Worm (Caenorhabditis elegans): Measurements from ENCODE around the gene ZK899.1.

ce11 chrX:9403622-9404255 lies 42.7 kb upstream of the ZK899.1 start:
- no peak for TF ChIP-seq nhr-77 (tag; optimal IDR thresholded peaks at IDR 0.05)
- TF ChIP-seq ama-1 (optimal IDR thresholded peaks at IDR 0.05) = no peak
- no peak for TF ChIP-seq ztf-4 (tag; optimal IDR thresholded peaks at IDR 0.05)
- TF ChIP-seq pqm-1 (tag; optimal IDR thresholded peaks at IDR 0.05) = no peak
- TF ChIP-seq nhr-25 (tag; optimal IDR thresholded peaks at IDR 0.05) = peak; percentile 90
- TF ChIP-seq egl-27 (tag; optimal IDR thresholded peaks at IDR 0.05) = no peak
- no peak for TF ChIP-seq pha-4 (tag; optimal IDR thresholded peaks at IDR 0.05)
- no peak for TF ChIP-seq lin-39 (tag; optimal IDR thresholded peaks at IDR 0.05)
- no peak for TF ChIP-seq snpc-4 (tag; optimal IDR thresholded peaks at IDR 0.05)
- no peak for TF ChIP-seq nhr-28 (tag; optimal IDR thresholded peaks at IDR 0.05)
- TF ChIP-seq ceh-16 (tag; optimal IDR thresholded peaks at IDR 0.05) = no peak
- TF ChIP-seq tbx-2 (tag; optimal IDR thresholded peaks at IDR 0.05) = no peak
- no peak for TF ChIP-seq ztf-11 (tag; optimal IDR thresholded peaks at IDR 0.05)
